Worm (Caenorhabditis elegans): ENCODE measurements around the gene bre-3.

ce11 chrIII:9489798-9490197 lies 4.5 kb upstream of the bre-3 start:
- TF ChIP-seq R02D3.7 (tag; optimal IDR thresholded peaks at IDR 0.05) (no peak), sea-2 (GFP tag; optimal IDR thresholded peaks at IDR 0.05) (no peak), nhr-12 (tag; optimal IDR thresholded peaks at IDR 0.05) (no peak), nhr-76 (tag; optimal IDR thresholded peaks at IDR 0.05) (no peak), lin-15B (tag; optimal IDR thresholded peaks at IDR 0.05) (no peak)

All from whole organism, L3 larva.